Fruit fly (Drosophila melanogaster): ENCODE results near the gene ect.
A peak's percentile ranks its signal among the peaks of the same experiment; 100 is the strongest.

Gene ect

dm6 chr3L:10215365-10215764 is 13.7 kb upstream of the ect start, which contains the start of gene CG8065:
TSS of gene CG8065 (plus strand) at chr3L:10215665.
- TF ChIP-seq CG5245 (GFP tag; optimal IDR thresholded peaks at IDR 0.05) = no peak
- no peak for TF ChIP-seq CG12104 (GFP tag; optimal IDR thresholded peaks at IDR 0.05)
- TF ChIP-seq Atf3 (GFP tag; optimal IDR thresholded peaks at IDR 0.05) = no peak
- no peak for TF ChIP-seq CG12071 (GFP tag; optimal IDR thresholded peaks at IDR 0.05)
- no peak for TF ChIP-seq CG11695 (GFP tag; IDR thresholded peaks at IDR 0.05)
- TF ChIP-seq bowl (GFP tag; IDR thresholded peaks at IDR 0.05) = no peak

- TF ChIP-seq nerfin-1 (tag; optimal IDR thresholded peaks at IDR 0.05) = peak; percentile 64
- peak; percentile 76 for TF ChIP-seq D19A (tag; optimal IDR thresholded peaks at IDR 0.05)
- peak; percentile 75 for TF ChIP-seq gem (tag; optimal IDR thresholded peaks at IDR 0.05)
- no peak for TF ChIP-seq tna (GFP tag; IDR thresholded peaks at IDR 0.05; ENCODE audit: partially characterized antibody)
- no peak for TF ChIP-seq mld (GFP tag; IDR thresholded peaks at IDR 0.05; ENCODE audit: partially characterized antibody)
- no peak for TF ChIP-seq h (optimal IDR thresholded peaks at IDR 0.05)
- TF ChIP-seq ATbp (GFP tag; optimal IDR thresholded peaks at IDR 0.05) = peak; percentile 81
- TF ChIP-seq CG7963 (GFP tag; IDR thresholded peaks at IDR 0.05; ENCODE audit: partially characterized antibody) = no peak
- no peak for TF ChIP-seq nerfin-2 (GFP tag; IDR thresholded peaks at IDR 0.05; ENCODE audit: partially characterized antibody)
- TF ChIP-seq Lim3 (GFP tag; IDR thresholded peaks at IDR 0.05) = no peak
- TF ChIP-seq scrt (GFP tag; optimal IDR thresholded peaks at IDR 0.05) = peak; percentile 47
- peak; percentile 19 for TF ChIP-seq nau (GFP tag; optimal IDR thresholded peaks at IDR 0.05)
- peak; percentile 79 for TF ChIP-seq dmrt99B (tag; optimal IDR thresholded peaks at IDR 0.05)
- no peak for TF ChIP-seq HLH54F (GFP tag; optimal IDR thresholded peaks at IDR 0.05)
- TF ChIP-seq ewg (GFP tag; optimal IDR thresholded peaks at IDR 0.05) = peak; percentile 50
- TF ChIP-seq pan (optimal IDR thresholded peaks at IDR 0.05) = no peak
- TF ChIP-seq pan (GFP tag; optimal IDR thresholded peaks at IDR 0.05 in 1 of 2, IDR thresholded peaks at IDR 0.05 in 1 of 2) = peak in 1 of 2 experiments; percentile 44
- peak; percentile 26 for TF ChIP-seq CG6654 (GFP tag; optimal IDR thresholded peaks at IDR 0.05)
- TF ChIP-seq D (optimal IDR thresholded peaks at IDR 0.05) = no peak
- TF ChIP-seq D (GFP tag; optimal IDR thresholded peaks at IDR 0.05) = peak; percentile 49
- TF ChIP-seq Antp (GFP tag; optimal IDR thresholded peaks at IDR 0.05) = no peak
- peak; percentile 33 for TF ChIP-seq org-1 (GFP tag; optimal IDR thresholded peaks at IDR 0.05)
- no peak for TF ChIP-seq pho (GFP tag; optimal IDR thresholded peaks at IDR 0.05)
- TF ChIP-seq CG4854 (GFP tag; optimal IDR thresholded peaks at IDR 0.05) = no peak
- TF ChIP-seq zfh1 (GFP tag; IDR thresholded peaks at IDR 0.05) = 0 out of 3 replicates have a peak, but pooled peaks have one; percentile 9
- TF ChIP-seq az2 (GFP tag; optimal IDR thresholded peaks at IDR 0.05) = peak; percentile 53
- TF ChIP-seq CG11723 (GFP tag; optimal IDR thresholded peaks at IDR 0.05) = peak; percentile 29
- TF ChIP-seq bigmax (GFP tag; optimal IDR thresholded peaks at IDR 0.05) = no peak
- TF ChIP-seq fd96Cb (tag; optimal IDR thresholded peaks at IDR 0.05) = peak; percentile 72
- peak; percentile 64 for TF ChIP-seq CG7839 (tag; optimal IDR thresholded peaks at IDR 0.05)
- TF ChIP-seq CG17359 (tag; optimal IDR thresholded peaks at IDR 0.05) = peak; percentile 83
- TF ChIP-seq fru (optimal IDR thresholded peaks at IDR 0.05) = no peak
- peak; percentile 53 for TF ChIP-seq HHEX (GFP tag; optimal IDR thresholded peaks at IDR 0.05)
- no peak for TF ChIP-seq H2.0 (GFP tag; IDR thresholded peaks at IDR 0.05)
- no peak for TF ChIP-seq pnt (GFP tag; optimal IDR thresholded peaks at IDR 0.05)
- no peak for TF ChIP-seq MBD-R2 (GFP tag; IDR thresholded peaks at IDR 0.05)
- TF ChIP-seq Hmx (GFP tag; optimal IDR thresholded peaks at IDR 0.05) = peak; percentile 32
- peak; percentile 59 for TF ChIP-seq kni (GFP tag; optimal IDR thresholded peaks at IDR 0.05)
- TF ChIP-seq CG17328 (GFP tag; IDR thresholded peaks at IDR 0.05) = peak; percentile 41; the same call in 1 of the 2 replicates
- peak; percentile 30 for TF ChIP-seq oc (tag; optimal IDR thresholded peaks at IDR 0.05)
- peak in 1 of 2 experiments; percentile 70 for TF ChIP-seq bsh (GFP tag; optimal IDR thresholded peaks at IDR 0.05)
- peak; percentile 47; the same call in 1 of the 2 replicates for TF ChIP-seq gt (GFP tag; IDR thresholded peaks at IDR 0.05)
Observed at dm6 chr3L:10206226-10206968, 4.8 kb upstream of the ect start.
